Worm (Caenorhabditis elegans) whole organism, L2 larva: ENCODE measurements around the gene F28A12.10.

Experiments
- C34F6.9 ChIP-seq: fragments of 150-350 bp; optimal IDR thresholded peaks from 2 replicates; lab custom pipeline; 2014; ENCODE audit warnings: missing biosample characterization, missing genetic modification characterization
- F13H6.1 ChIP-seq: sonication (generic microtip); optimal IDR thresholded peaks from 2 replicates; lab custom pipeline; 2016; ENCODE audit warnings: missing genetic modification characterization, missing compliant biosample characterization
- R02D3.7 ChIP-seq: fragments of 150-350 bp; optimal IDR thresholded peaks from 2 replicates; lab custom pipeline; 2014; ENCODE audit warnings: missing biosample characterization, missing genetic modification characterization
- Y55F3AM.14 ChIP-seq: fragments of 200-800 bp; sonication (Bioruptor generic); optimal IDR thresholded peaks from 2 replicates; lab custom pipeline; 2018; ENCODE audit warnings: mild to moderate bottlenecking, missing genetic modification characterization, missing compliant biosample characterization
- alr-1 ChIP-seq: fragments of 150-350 bp; optimal IDR thresholded peaks from 2 replicates; lab custom pipeline; 2014; ENCODE audit warnings: missing biosample characterization, missing genetic modification characterization
- aly-2 ChIP-seq: fragments of 150-350 bp; optimal IDR thresholded peaks from 2 replicates; lab custom pipeline; 2014; ENCODE audit warnings: missing biosample characterization, missing genetic modification characterization
- blmp-1 ChIP-seq: sonication (generic microtip); optimal IDR thresholded peaks from 2 replicates; lab custom pipeline; 2017; ENCODE audit warnings: missing genetic modification characterization, mild to moderate bottlenecking, missing compliant biosample characterization, antibody characterized with exemption, moderate library complexity; ENCODE audit not compliant: insufficient read depth
- crh-2 ChIP-seq: sonication (generic microtip); optimal IDR thresholded peaks from 2 replicates; lab custom pipeline; 2017; ENCODE audit warnings: missing biosample characterization, missing genetic modification characterization
- egl-27 ChIP-seq: sonication (generic microtip); optimal IDR thresholded peaks from 3 replicates; lab custom pipeline; 2017; ENCODE audit warnings: missing biosample characterization, missing genetic modification reagents, missing genetic modification characterization
- elt-3 ChIP-seq: sonication (generic microtip); optimal IDR thresholded peaks from 2 replicates; lab custom pipeline; 2017; ENCODE audit warnings: missing biosample characterization, missing genetic modification characterization
- fos-1 ChIP-seq: fragments of 150-350 bp; optimal IDR thresholded peaks from 2 replicates; lab custom pipeline; 2014; ENCODE audit warnings: missing biosample characterization, missing genetic modification characterization
- gmeb-1 ChIP-seq: fragments of 150-350 bp; optimal IDR thresholded peaks from 2 replicates; lab custom pipeline; 2014; ENCODE audit warnings: missing biosample characterization, missing genetic modification characterization
- lin-13 ChIP-seq: fragments of 150-350 bp; optimal IDR thresholded peaks from 2 replicates; lab custom pipeline; 2014; ENCODE audit warnings: missing biosample characterization, missing genetic modification reagents, missing genetic modification characterization
- lin-39 ChIP-seq: fragments of 150-350 bp; optimal IDR thresholded peaks from 2 replicates; lab custom pipeline; 2014; ENCODE audit warnings: missing biosample characterization, missing genetic modification reagents, missing genetic modification characterization
- mab-5 ChIP-seq: fragments of 150-350 bp; optimal IDR thresholded peaks from 2 replicates; lab custom pipeline; 2014; ENCODE audit warnings: missing biosample characterization, missing genetic modification characterization
- mbf-1 ChIP-seq: sonication (generic microtip); optimal IDR thresholded peaks from 2 replicates; lab custom pipeline; 2017; ENCODE audit warnings: missing biosample characterization, missing genetic modification characterization
- nhr-10 ChIP-seq: sonication (generic microtip); optimal IDR thresholded peaks from 2 replicates; lab custom pipeline; 2017; ENCODE audit warnings: missing biosample characterization, missing genetic modification characterization
- nhr-11 ChIP-seq: fragments of 150-350 bp; optimal IDR thresholded peaks from 2 replicates; lab custom pipeline; 2014; ENCODE audit warnings: missing biosample characterization, missing genetic modification characterization
- nhr-12 ChIP-seq: fragments of 150-350 bp; optimal IDR thresholded peaks from 2 replicates; lab custom pipeline; 2014; ENCODE audit warnings: missing biosample characterization, missing genetic modification characterization
- nhr-21 ChIP-seq: fragments of 150-350 bp; optimal IDR thresholded peaks from 2 replicates; lab custom pipeline; 2014; ENCODE audit warnings: missing biosample characterization, missing genetic modification characterization
- nhr-23 ChIP-seq: fragments of 150-350 bp; optimal IDR thresholded peaks from 2 replicates; lab custom pipeline; 2014; ENCODE audit warnings: missing biosample characterization, missing genetic modification reagents, missing genetic modification characterization
- nhr-237 ChIP-seq: fragments of 150-350 bp; optimal IDR thresholded peaks from 2 replicates; lab custom pipeline; 2014; ENCODE audit warnings: missing biosample characterization, missing genetic modification characterization
- nhr-25 ChIP-seq: fragments of 150-350 bp; sonication (generic microtip); optimal IDR thresholded peaks from 3 replicates; lab custom pipeline; 2014; ENCODE audit warnings: missing biosample characterization, missing genetic modification characterization
- nhr-6 ChIP-seq: fragments of 150-350 bp; optimal IDR thresholded peaks from 2 replicates; lab custom pipeline; 2014; ENCODE audit warnings: missing biosample characterization, missing genetic modification characterization
- nhr-77 ChIP-seq: fragments of 150-350 bp; optimal IDR thresholded peaks from 2 replicates; lab custom pipeline; 2014; ENCODE audit warnings: missing biosample characterization, missing genetic modification characterization
- sma-3 ChIP-seq: sonication (generic microtip); optimal IDR thresholded peaks from 2 replicates; lab custom pipeline; 2016; ENCODE audit warnings: missing genetic modification reagents, missing genetic modification characterization, missing compliant biosample characterization
- sma-9 ChIP-seq, 2 experiments: fragments of 150-350 bp in 1 of 2; sonication (generic microtip) in 1 of 2; optimal IDR thresholded peaks; 2 replicates each; lab custom pipeline; 2014 to 2016; ENCODE audit warnings: missing genetic modification characterization in 2 of 2, mild to moderate bottlenecking in 1 of 2, missing biosample characterization in 1 of 2, missing compliant biosample characterization in 1 of 2, missing genetic modification reagents in 1 of 2, moderate library complexity in 1 of 2
- snpc-4 ChIP-seq: fragments of 150-350 bp; optimal IDR thresholded peaks from 2 replicates; lab custom pipeline; 2014; ENCODE audit warnings: missing biosample characterization, missing genetic modification characterization
- unc-55 ChIP-seq: fragments of 150-350 bp; sonication (generic microtip); optimal IDR thresholded peaks from 3 replicates; lab custom pipeline; 2014; ENCODE audit warnings: missing biosample characterization, missing genetic modification reagents, missing genetic modification characterization
- unc-62 ChIP-seq: fragments of 150-350 bp; optimal IDR thresholded peaks from 2 replicates; lab custom pipeline; 2014; ENCODE audit warnings: missing biosample characterization, missing genetic modification reagents, missing genetic modification characterization
- ztf-1 ChIP-seq: fragments of 200-800 bp; sonication (Bioruptor generic); conservative IDR thresholded peaks from 2 replicates; pipeline ENCODE4 v1.3.6; 2022; ENCODE audit warnings: missing genetic modification characterization, missing compliant biosample characterization
- ztf-11 ChIP-seq: sonication (generic microtip); optimal IDR thresholded peaks from 2 replicates; lab custom pipeline; 2017; ENCODE audit warnings: missing biosample characterization, missing genetic modification characterization
- ztf-4 ChIP-seq: fragments of 150-350 bp; optimal IDR thresholded peaks from 2 replicates; lab custom pipeline; 2014; ENCODE audit warnings: missing biosample characterization, missing genetic modification characterization

Gene F28A12.10

ce11 chrV:8631277-8631765 lies 6.2 kb downstream of the F28A12.10 start, which contains the start of gene atg-18 (continued):
- peak; percentile 70 for TF ChIP-seq F13H6.1 (tag; lab: Kevin White, UChicago)
- TF ChIP-seq, all 48 proteins: peak for 19

ce11 chrV:8629029-8629428 lies 8.5 kb downstream of the F28A12.10 start, which contains the start of gene F41E6.12:
Gene F41E6.12 (minus strand): TSS chrV:8629129.
- no peak for TF ChIP-seq fos-1 (tag; lab: Kevin White, UChicago)
- no peak for TF ChIP-seq nhr-77 (tag; lab: Kevin White, UChicago)
- TF ChIP-seq sma-3 (GFP tag; lab: Kevin White, UChicago), result no peak
- no peak for TF ChIP-seq nhr-10 (tag; lab: Kevin White, UChicago)
- no peak for TF ChIP-seq ztf-1 (GFP tag; lab: Robert Waterston, UW)
- TF ChIP-seq ztf-4 (tag; lab: Kevin White, UChicago), result no peak

- TF ChIP-seq aly-2 (no peak), gmeb-1 (tag; lab: Kevin White, UChicago) (no peak), ztf-4 (tag; lab: Kevin White, UChicago) (no peak), alr-1 (tag; lab: Kevin White, UChicago) (no peak), unc-62 (GFP tag; lab: Kevin White, UChicago) (no peak), egl-27 (tag; lab: Kevin White, UChicago) (no peak), crh-2 (no peak), nhr-6 (no peak), lin-39 (no peak), nhr-12 (tag; lab: Kevin White, UChicago) (no peak), mbf-1 (tag; lab: Kevin White, UChicago) (no peak)
Measured at ce11 chrV:8627580-8627979, 10.0 kb downstream of the F28A12.10 start.

ce11 chrV:8626406-8626805 lies 11.2 kb downstream of the F28A12.10 start:
- TF ChIP-seq aly-2 (no peak), snpc-4 (no peak), nhr-10 (tag; lab: Kevin White, UChicago) (no peak)

ce11 chrV:8623754-8624153 lies 13.8 kb downstream of the F28A12.10 start, which contains the start of gene F41E6.17:
Gene F41E6.17 (plus strand): TSS chrV:8624101.
- TF ChIP-seq unc-55 (GFP tag; lab: Kevin White, UChicago), result peak; percentile 10
- no peak for TF ChIP-seq aly-2

- TF ChIP-seq lin-13 (GFP tag; lab: Kevin White, UChicago), result no peak
- no peak for TF ChIP-seq nhr-21 (tag; lab: Kevin White, UChicago)
- TF ChIP-seq aly-2, result no peak
- no peak for TF ChIP-seq nhr-12 (tag; lab: Kevin White, UChicago)
- no peak for TF ChIP-seq F13H6.1 (tag; lab: Kevin White, UChicago)
- TF ChIP-seq mab-5 (tag; lab: Kevin White, UChicago), result no peak
- TF ChIP-seq nhr-237, result no peak
- no peak for TF ChIP-seq nhr-77 (tag; lab: Kevin White, UChicago)
- no peak for TF ChIP-seq ztf-11 (tag; lab: Kevin White, UChicago)
- TF ChIP-seq nhr-23 (tag; lab: Kevin White, UChicago), result no peak
- TF ChIP-seq Y55F3AM.14 (GFP tag; lab: Kevin White, UChicago), result no peak
- no peak for TF ChIP-seq nhr-6
- no peak for TF ChIP-seq nhr-10 (tag; lab: Kevin White, UChicago)
- TF ChIP-seq lin-39, result no peak
- no peak for TF ChIP-seq alr-1 (tag; lab: Kevin White, UChicago)
- no peak for TF ChIP-seq R02D3.7 (tag; lab: Kevin White, UChicago)
- TF ChIP-seq blmp-1, result no peak
- no peak for TF ChIP-seq ztf-4 (tag; lab: Kevin White, UChicago)
Measured at ce11 chrV:8622314-8622713, 15.3 kb downstream of the F28A12.10 start, which contains the start of gene F41E6.1. Gene F41E6.1 (plus strand): TSS chrV:8622614.

- no peak for TF ChIP-seq blmp-1
- TF ChIP-seq nhr-21 (tag; lab: Kevin White, UChicago), result no peak
- TF ChIP-seq C34F6.9 (tag; lab: Kevin White, UChicago), result no peak
- no peak for TF ChIP-seq nhr-6
- no peak for TF ChIP-seq sma-3 (GFP tag; lab: Kevin White, UChicago)
- TF ChIP-seq nhr-11 (tag; lab: Kevin White, UChicago), result no peak
- TF ChIP-seq elt-3, result no peak
- TF ChIP-seq sma-9 (GFP tag; optimal IDR thresholded peaks at IDR 0.05; lab: Kevin White, UChicago), result no peak
- no peak for TF ChIP-seq sma-9 (tag; optimal IDR thresholded peaks at IDR 0.05; lab: Kevin White, UChicago)
- no peak for TF ChIP-seq nhr-25 (tag; lab: Kevin White, UChicago)
- TF ChIP-seq Y55F3AM.14 (GFP tag; lab: Kevin White, UChicago), result no peak
Measured at ce11 chrV:8621213-8621612, 16.4 kb downstream of the F28A12.10 start, which contains the start of gene idpc-2. Gene idpc-2 (minus strand): TSS chrV:8621313.
